Worm (Caenorhabditis elegans): ENCODE data around the gene slc-25A18.1.

DNA sequence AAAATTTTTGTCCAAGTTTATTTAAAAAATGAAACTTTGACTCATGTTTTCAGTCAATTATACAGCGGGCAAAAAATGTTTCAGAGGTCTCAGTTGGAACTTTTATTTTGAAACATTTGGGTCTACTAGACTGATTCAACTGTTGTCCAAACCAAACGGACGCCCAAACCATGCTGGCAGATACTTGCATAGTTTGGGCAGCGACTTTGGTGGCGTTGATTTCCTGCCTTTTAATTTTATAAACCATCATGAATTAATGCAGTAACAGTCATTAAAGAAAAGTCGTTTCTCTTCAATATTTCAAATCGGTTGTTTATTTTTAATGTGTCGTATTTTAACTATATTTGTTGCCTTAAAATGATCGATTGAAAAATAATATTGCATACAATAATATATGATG is 32.5 kb upstream of the slc-25A18.1 start:
- no peak for TF ChIP-seq sea-2 (GFP tag; optimal IDR thresholded peaks at IDR 0.05)
- no peak for TF ChIP-seq pha-4 (tag; optimal IDR thresholded peaks at IDR 0.05)
- TF ChIP-seq nhr-12 (tag; optimal IDR thresholded peaks at IDR 0.05) = no peak
- no peak for TF ChIP-seq elt-3 (tag; optimal IDR thresholded peaks at IDR 0.05)
- no peak for TF ChIP-seq elt-2 (tag; optimal IDR thresholded peaks at IDR 0.05)
- TF ChIP-seq snpc-4 (tag; optimal IDR thresholded peaks at IDR 0.05) = no peak
- TF ChIP-seq egl-5 (tag; optimal IDR thresholded peaks at IDR 0.05) = no peak
- no peak for TF ChIP-seq egl-27 (tag; optimal IDR thresholded peaks at IDR 0.05)
- TF ChIP-seq fos-1 (tag; optimal IDR thresholded peaks at IDR 0.05) = no peak

Data from whole organism, L3 larva.